Worm (Caenorhabditis elegans) whole organism, dauer: ENCODE data around the gene T22D1.18.

Source experiments
- unc-62 ChIP-seq: sonication (generic microtip); optimal IDR thresholded peaks from 2 replicates; lab custom pipeline; 2017; ENCODE audit warnings: missing biosample characterization, missing genetic modification reagents, missing genetic modification characterization

The T22D1.18 gene

DNA sequence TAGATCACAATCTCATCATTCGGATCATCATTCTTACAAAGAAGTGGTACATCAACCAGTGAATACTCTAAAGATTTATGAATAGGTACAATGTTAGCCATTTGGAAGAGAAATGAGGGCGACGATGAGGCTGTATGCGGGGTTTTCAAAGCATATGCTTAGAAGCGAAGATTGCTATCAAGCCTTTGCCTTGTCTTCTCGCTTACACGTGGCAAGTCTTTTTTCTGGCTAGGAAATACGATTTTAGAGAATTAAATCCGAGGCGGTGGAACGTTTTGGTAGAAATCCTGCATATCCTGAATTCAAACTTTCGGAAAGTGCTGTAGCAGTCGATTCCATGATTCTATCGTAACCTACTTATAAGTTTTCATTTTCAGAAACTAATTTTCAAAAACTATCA is at the start of gene T22D1.18:
Gene T22D1.18 (minus strand): TSS at position 101 of the 400 bp plus-strand sequence.
- TF ChIP-seq unc-62 (GFP tag; lab: Kevin White, UChicago), result no peak

DNA sequence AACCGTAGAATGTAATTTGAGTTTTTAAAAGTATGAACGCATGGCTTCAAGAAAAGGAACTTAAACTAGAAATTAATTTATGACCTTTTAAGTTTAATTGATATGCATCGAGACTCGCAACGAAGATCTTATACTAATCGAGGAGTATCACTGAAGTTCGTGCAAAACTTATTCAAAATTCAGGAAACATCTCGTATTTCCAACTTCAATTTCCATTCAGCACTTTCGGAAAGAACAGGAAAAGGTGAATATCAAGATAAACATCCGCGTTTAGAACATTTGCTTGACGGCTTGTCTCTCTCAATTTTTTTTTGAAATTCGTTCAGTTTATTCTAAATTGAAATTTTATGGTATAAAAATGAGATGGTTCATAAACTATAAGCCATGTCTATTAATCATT is 45.2 kb upstream of the T22D1.18 start, which contains the start of gene ZK381.2:
Gene ZK381.2 (plus strand): TSS at position 301 of the 400 bp plus-strand sequence.
- no peak for TF ChIP-seq unc-62 (GFP tag; lab: Kevin White, UChicago)

DNA sequence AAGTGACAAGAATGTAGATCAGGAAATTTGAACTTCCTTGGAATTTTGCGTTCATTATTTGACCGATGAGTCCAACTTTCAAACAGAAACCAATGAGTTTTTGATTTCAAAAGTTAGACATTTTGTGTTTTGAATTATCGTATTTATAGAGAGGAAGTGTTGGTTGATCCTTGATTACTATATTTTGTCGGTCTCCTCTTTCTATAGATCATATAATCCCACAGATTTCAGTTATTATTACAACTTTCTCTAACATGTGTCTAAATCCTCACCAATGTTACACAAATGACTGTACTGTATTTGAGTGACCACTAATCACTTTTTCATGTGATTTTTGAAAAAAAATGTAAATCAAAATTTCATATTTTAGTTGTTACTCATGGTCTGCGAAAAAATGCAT is 44.5 kb upstream of the T22D1.18 start, which contains the start of gene B0478.3:
Gene B0478.3 (minus strand): TSS at position 101 of the 400 bp plus-strand sequence.
- TF ChIP-seq unc-62 (GFP tag; lab: Kevin White, UChicago), result no peak

- no peak for TF ChIP-seq unc-62 (GFP tag; lab: Kevin White, UChicago)
Measured at ce11 chrIV:6959483-6959882, 39.5 kb upstream of the T22D1.18 start.

DNA sequence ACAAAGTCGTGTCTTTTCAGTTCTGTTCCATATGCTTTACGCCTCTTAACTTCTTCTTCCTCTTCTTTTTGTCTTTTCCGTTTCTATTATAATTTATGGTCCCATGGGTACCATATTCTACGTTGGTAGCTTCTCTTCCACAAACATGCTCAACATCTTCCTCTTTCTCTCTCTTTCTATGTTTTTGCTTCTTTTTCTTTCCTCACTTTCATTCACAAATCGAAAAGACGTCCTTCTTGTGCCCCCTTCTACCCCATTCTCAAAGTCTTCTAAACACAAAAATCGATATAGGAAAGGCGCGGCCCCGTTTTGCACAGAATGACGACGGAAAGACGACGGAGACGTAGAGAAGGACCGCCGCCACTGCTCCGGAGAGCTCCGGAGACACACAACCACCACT is 38.7 kb upstream of the T22D1.18 start:
- TF ChIP-seq unc-62 (GFP tag; lab: Kevin White, UChicago), result no peak

DNA sequence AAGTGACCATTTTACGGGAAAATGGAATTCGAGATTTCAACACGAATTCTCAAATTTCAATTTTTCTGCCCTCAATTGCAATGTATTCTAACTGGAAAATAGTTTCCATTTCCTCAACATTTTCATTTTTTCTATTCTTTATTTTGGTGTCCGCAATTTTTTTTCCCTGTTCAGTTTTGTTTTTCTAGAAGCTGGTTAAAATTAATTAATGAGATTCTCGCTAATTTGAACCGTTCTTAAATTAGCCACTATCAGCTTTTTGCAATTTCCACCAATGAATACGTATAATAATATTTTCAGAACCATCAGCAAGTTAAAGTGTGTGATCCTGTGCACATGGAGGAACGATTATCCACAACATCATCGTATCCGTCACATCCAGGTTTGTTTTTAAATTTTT is 37.4 kb upstream of the T22D1.18 start, which contains the start of gene jnk-1:
Gene jnk-1 (plus strand): TSS at position 301 of the 400 bp plus-strand sequence.
- TF ChIP-seq unc-62 (GFP tag; lab: Kevin White, UChicago), result no peak

DNA sequence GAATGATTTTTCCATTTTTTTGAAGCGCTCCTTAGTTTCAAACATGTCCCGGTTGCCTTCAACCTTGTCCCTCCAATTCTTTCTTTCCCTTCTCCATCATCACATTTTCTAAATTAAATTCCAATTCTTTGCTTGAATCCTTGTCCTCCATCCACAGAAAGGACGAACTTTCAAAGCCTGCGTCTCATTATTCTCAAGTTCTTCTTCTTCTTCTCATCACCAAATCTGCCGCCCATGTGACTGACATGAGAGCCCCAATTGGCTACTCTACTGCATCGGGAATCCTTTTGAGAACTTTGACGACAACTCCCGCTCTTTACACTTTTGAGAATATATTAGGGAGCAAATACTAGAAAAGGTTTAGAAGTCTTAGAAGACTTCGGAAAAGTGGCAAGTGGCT is 36.7 kb upstream of the T22D1.18 start:
- no peak for TF ChIP-seq unc-62 (GFP tag; lab: Kevin White, UChicago)

DNA sequence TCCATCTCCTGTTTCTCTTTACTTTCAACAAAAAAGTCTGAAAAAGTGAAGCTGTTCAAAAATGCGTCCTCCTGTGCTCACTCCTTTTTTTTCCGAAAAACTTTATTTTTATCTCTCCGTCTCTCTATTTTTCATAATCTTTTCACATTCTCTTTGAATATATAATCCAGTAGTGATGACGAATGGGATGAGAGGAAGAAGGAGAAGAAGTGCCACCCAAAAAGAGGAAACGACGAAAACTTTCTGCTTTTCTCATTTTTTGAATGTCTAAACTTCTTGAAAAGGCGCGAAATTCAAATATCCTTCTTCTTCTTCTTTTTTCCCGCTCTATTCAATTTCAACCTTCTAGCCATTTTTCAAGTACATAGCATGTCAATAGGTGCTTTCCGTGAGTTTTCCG is 34.7 kb upstream of the T22D1.18 start:
- no peak for TF ChIP-seq unc-62 (GFP tag; lab: Kevin White, UChicago)

- TF ChIP-seq unc-62 (GFP tag; lab: Kevin White, UChicago), result no peak
Measured at ce11 chrIV:6951259-6951658, 31.3 kb upstream of the T22D1.18 start.

- no peak for TF ChIP-seq unc-62 (GFP tag; lab: Kevin White, UChicago)
Measured at ce11 chrIV:6946832-6947231, 26.9 kb upstream of the T22D1.18 start.

DNA sequence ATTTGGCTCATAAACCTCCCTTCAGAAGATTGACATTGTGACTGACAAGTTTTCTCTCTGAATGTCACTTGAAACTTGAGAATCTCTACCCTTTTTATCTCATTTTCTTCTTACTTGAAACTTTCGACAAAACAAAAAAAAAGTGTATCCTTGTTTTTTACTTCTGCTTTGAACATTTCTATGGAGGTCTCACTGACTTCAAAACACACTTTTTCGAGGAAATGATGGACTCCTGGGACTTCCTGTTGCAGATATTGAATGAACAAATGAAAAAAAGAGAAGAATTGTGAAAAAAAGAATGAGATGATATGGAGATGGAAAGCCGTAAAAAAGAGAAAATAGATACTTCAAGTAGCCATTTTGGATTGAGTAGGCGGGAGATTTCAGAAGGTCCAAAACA is 21.1 kb upstream of the T22D1.18 start:
- no peak for TF ChIP-seq unc-62 (GFP tag; lab: Kevin White, UChicago)

ce11 chrIV:6937548-6937947 is 17.6 kb upstream of the T22D1.18 start, which contains the start of gene npr-12:
TSS of gene npr-12 (minus strand) at chrIV:6937648.
- no peak for TF ChIP-seq unc-62 (GFP tag; lab: Kevin White, UChicago)

- no peak for TF ChIP-seq unc-62 (GFP tag; lab: Kevin White, UChicago)
Measured at ce11 chrIV:6928417-6928816, 8.5 kb upstream of the T22D1.18 start, which contains the start of gene cest-6. TSS of gene cest-6 (minus strand) at chrIV:6928517.

DNA sequence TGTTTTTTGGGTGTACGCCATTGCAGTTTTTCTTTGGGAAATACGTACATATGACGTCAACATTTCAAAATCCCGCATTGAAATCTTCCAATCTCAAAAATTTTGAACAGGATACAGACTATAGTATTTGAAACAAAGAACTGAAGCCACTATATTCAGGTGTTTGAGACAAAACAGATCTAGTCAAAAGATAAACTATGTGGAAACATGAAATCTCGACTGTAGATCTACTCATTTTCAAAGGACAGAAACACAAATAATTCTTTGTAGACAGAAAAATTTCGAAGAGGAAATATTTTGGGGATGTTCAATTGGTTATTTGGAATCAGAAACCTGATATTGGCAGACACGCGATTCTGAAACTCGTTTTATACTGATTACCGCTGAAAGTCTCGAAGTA is 5.6 kb upstream of the T22D1.18 start:
- no peak for TF ChIP-seq unc-62 (GFP tag; lab: Kevin White, UChicago)

DNA sequence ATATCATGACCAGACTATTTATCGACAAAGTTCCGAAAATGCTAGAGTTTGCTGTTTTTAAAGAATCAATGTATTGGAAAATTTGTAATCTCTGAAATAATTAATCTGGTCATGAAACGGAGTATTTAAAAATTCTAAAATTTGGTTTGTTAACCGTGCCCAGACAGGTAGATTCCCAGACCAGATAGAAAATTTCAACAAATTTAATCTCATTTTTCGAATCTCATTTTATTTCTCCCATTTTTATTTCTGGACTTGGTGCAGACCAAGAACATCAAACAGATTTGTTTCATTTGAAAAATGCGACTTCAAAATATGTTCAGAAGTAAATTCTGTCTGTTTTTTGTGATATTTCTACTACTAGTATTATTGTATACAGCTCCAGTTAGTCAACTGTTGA is 3.1 kb upstream of the T22D1.18 start, which contains the start of gene T22D1.1:
Gene T22D1.1 (plus strand): TSS at position 301 of the 400 bp plus-strand sequence.
- no peak for TF ChIP-seq unc-62 (GFP tag; lab: Kevin White, UChicago)

DNA sequence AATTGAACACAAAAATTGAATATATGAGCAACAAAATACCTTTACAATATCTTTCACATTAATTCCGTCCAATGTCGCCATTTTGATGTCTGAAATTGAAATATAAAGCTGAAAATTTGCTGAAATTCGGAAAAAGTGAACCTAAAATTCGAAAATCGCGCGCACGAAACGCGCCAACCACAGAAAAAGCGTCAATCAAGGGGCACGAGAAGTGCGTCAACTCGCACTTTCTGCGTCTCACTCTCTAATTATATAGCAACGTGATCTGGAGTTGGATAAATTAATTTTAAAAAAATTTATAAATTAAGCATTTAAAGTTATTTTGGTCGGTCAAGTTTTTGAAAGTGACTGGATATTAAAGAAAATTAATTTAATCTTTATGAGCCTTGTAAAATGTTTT is 645 bp downstream of the T22D1.18 start, which contains the start of gene ruvb-2:
Gene ruvb-2 (minus strand): TSS at position 89 of the 400 bp plus-strand sequence.
- no peak for TF ChIP-seq unc-62 (GFP tag; lab: Kevin White, UChicago)

ce11 chrIV:6916831-6917230 is 3.1 kb downstream of the T22D1.18 start:
- no peak for TF ChIP-seq unc-62 (GFP tag; lab: Kevin White, UChicago)
